Worm (Caenorhabditis elegans): Measurements from ENCODE around the gene srlf-37.

The srlf-37 gene

ce11 chrV:604105-604504 is at the start of gene srlf-37:
TSS of gene srlf-37 (minus strand) at chrV:604205.
- TF ChIP-seq nhr-2 (tag; optimal IDR thresholded peaks at IDR 0.05) (no peak), unc-120 (tag; optimal IDR thresholded peaks at IDR 0.05; ENCODE audit: poor library complexity, severe bottlenecking) (no peak), mep-1 (tag; optimal IDR thresholded peaks at IDR 0.05) (no peak), drap-1 (GFP tag; optimal IDR thresholded peaks at IDR 0.05) (no peak), unc-39 (tag; optimal IDR thresholded peaks at IDR 0.05) (no peak), nhr-28 (tag; optimal IDR thresholded peaks at IDR 0.05) (no peak), elt-3 (tag; optimal IDR thresholded peaks at IDR 0.05) (no peak), ztf-11 (tag; optimal IDR thresholded peaks at IDR 0.05) (no peak), nhr-12 (tag; optimal IDR thresholded peaks at IDR 0.05) (no peak), lin-32 (GFP tag; optimal IDR thresholded peaks at IDR 0.05) (no peak)

DNA sequence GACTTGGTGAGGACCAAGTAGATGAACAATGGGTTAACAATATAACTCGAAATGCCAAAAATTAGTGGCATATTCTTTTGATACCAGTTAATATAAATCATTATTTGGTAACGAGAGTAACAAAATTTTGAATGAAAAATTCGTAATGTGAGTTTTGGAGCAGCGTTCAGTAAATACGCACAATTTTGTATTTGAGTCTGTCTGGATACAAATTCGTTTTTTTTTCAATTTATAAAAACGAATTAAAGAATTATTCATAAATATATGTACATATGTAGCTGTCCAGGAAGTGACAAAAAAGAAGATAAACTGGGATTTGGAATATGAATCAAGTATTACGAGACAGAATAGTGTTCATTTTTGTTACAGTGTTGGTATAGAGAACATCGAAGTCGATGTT is 48.9 kb upstream of the srlf-37 start, which contains the start of gene srj-5:
srj-5 (minus strand) TSS at position 101 of the 400 bp plus-strand sequence.
- TF ChIP-seq unc-39 (tag; optimal IDR thresholded peaks at IDR 0.05): no peak
- no peak for TF ChIP-seq lin-32 (GFP tag; optimal IDR thresholded peaks at IDR 0.05)
- TF ChIP-seq elt-1 (tag; optimal IDR thresholded peaks at IDR 0.05; ENCODE audit: borderline replicate concordance, insufficient read depth): no peak
- no peak for TF ChIP-seq ceh-83 (GFP tag; optimal IDR thresholded peaks at IDR 0.05)
- TF ChIP-seq elt-3 (tag; optimal IDR thresholded peaks at IDR 0.05): no peak
- TF ChIP-seq ceh-39 (tag; optimal IDR thresholded peaks at IDR 0.05): no peak
- no peak for TF ChIP-seq ztf-11 (tag; optimal IDR thresholded peaks at IDR 0.05)
- no peak for TF ChIP-seq sptf-1 (tag; optimal IDR thresholded peaks at IDR 0.05)
- no peak for TF ChIP-seq hlh-1 (tag; optimal IDR thresholded peaks at IDR 0.05)
- no peak for TF ChIP-seq drap-1 (GFP tag; optimal IDR thresholded peaks at IDR 0.05)

ce11 chrV:646888-647287 is 42.9 kb upstream of the srlf-37 start, which contains the start of gene ugt-42:
TSS of gene ugt-42 (plus strand) at chrV:647188.
- TF ChIP-seq tbx-8 (GFP tag; optimal IDR thresholded peaks at IDR 0.05): no peak
- TF ChIP-seq ceh-43 (GFP tag; optimal IDR thresholded peaks at IDR 0.05): no peak
- no peak for TF ChIP-seq nhr-28 (tag; optimal IDR thresholded peaks at IDR 0.05)
- no peak for TF ChIP-seq elt-1 (tag; optimal IDR thresholded peaks at IDR 0.05; ENCODE audit: borderline replicate concordance, insufficient read depth)
- no peak for TF ChIP-seq elt-3 (tag; optimal IDR thresholded peaks at IDR 0.05)
- TF ChIP-seq flh-1 (GFP tag; optimal IDR thresholded peaks at IDR 0.05): no peak
- no peak for TF ChIP-seq ces-1 (GFP tag; optimal IDR thresholded peaks at IDR 0.05)
- no peak for TF ChIP-seq nhr-237 (tag; optimal IDR thresholded peaks at IDR 0.05)

ce11 chrV:646129-646528 is 42.1 kb upstream of the srlf-37 start, which contains the start of gene F48G7.12:
TSS of gene F48G7.12 (minus strand) at chrV:646229.
- TF ChIP-seq lin-13 (tag; optimal IDR thresholded peaks at IDR 0.05) (no peak), snpc-4 (tag; optimal IDR thresholded peaks at IDR 0.05) (no peak), pha-4 (tag; optimal IDR thresholded peaks at IDR 0.05) (no peak), nhr-2 (tag; optimal IDR thresholded peaks at IDR 0.05) (no peak), unc-62 (GFP tag; optimal IDR thresholded peaks at IDR 0.05) (no peak), nhr-12 (tag; optimal IDR thresholded peaks at IDR 0.05) (no peak), blmp-1 (tag; optimal IDR thresholded peaks at IDR 0.05) (no peak), lin-32 (GFP tag; optimal IDR thresholded peaks at IDR 0.05) (no peak), unc-39 (tag; optimal IDR thresholded peaks at IDR 0.05) (no peak), ceh-43 (GFP tag; optimal IDR thresholded peaks at IDR 0.05) (no peak), tbx-8 (GFP tag; optimal IDR thresholded peaks at IDR 0.05) (no peak), unc-120 (tag; optimal IDR thresholded peaks at IDR 0.05; ENCODE audit: poor library complexity, severe bottlenecking) (no peak), sptf-1 (tag; optimal IDR thresholded peaks at IDR 0.05) (no peak), nhr-28 (tag; optimal IDR thresholded peaks at IDR 0.05) (no peak), nhr-237 (tag; optimal IDR thresholded peaks at IDR 0.05) (no peak)

DNA sequence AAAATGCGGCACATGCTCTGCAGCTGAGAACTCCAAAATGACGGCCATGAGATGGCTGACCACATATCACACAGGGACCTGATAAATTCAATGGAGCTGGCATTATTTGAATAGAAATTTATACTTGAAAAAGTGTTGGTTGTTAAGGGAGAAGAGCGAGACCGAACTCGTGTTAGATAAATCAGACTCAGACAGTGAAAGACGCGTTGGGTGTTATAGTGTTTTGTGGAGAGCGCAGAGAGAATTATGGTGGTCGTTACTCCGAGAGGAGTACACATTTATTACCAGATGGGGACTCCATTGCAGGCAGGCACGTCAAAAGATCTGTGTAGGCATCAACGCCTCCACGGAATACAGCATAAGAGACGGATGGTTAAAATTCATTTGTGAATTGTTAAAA is 38.7 kb upstream of the srlf-37 start, which contains the start of gene nhr-190:
nhr-190 (minus strand) TSS at position 175 of the 400 bp plus-strand sequence.
- TF ChIP-seq sem-2 (GFP tag; optimal IDR thresholded peaks at IDR 0.05) (no peak), unc-120 (tag; optimal IDR thresholded peaks at IDR 0.05; ENCODE audit: poor library complexity, severe bottlenecking) (peak; percentile 22), ces-1 (GFP tag; optimal IDR thresholded peaks at IDR 0.05) (peak; percentile 41)

DNA sequence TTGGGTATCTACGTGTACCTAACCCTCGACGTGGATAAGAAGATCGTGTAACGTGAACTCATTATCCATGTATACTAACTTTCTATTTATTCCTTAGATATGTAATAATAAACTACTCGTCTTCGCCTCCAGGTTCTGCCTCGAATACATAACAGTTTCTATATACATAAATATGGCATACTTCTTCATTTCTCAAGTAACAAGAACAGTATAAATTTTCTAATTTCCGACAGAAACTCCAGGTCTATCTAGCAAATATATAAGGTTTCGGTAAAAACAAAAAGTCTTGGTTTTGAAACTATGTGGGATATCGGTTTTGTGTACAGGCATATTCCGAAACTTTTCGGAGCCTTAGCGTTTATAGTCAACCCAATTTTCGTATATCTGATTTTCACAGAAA is 34.3 kb upstream of the srlf-37 start, which contains the start of gene srj-37:
srj-37 (plus strand) TSS at position 301 of the 400 bp plus-strand sequence.
- no peak for TF ChIP-seq ztf-11 (tag; optimal IDR thresholded peaks at IDR 0.05)

ce11 chrV:636281-636680 is 32.3 kb upstream of the srlf-37 start, which contains the start of gene pals-31:
TSS of gene pals-31 (plus strand) at chrV:636581.
- TF ChIP-seq nhr-2 (tag; optimal IDR thresholded peaks at IDR 0.05): no peak
- no peak for TF ChIP-seq drap-1 (GFP tag; optimal IDR thresholded peaks at IDR 0.05)
- no peak for TF ChIP-seq unc-120 (tag; optimal IDR thresholded peaks at IDR 0.05; ENCODE audit: poor library complexity, severe bottlenecking)
- no peak for TF ChIP-seq M03D4.4 (tag; optimal IDR thresholded peaks at IDR 0.05)
- TF ChIP-seq pha-4 (tag; optimal IDR thresholded peaks at IDR 0.05): no peak
- no peak for TF ChIP-seq mep-1 (tag; optimal IDR thresholded peaks at IDR 0.05)
- TF ChIP-seq elt-1 (tag; optimal IDR thresholded peaks at IDR 0.05; ENCODE audit: borderline replicate concordance, insufficient read depth): no peak
- TF ChIP-seq mab-5 (tag; optimal IDR thresholded peaks at IDR 0.05): no peak
- no peak for TF ChIP-seq hlh-1 (tag; optimal IDR thresholded peaks at IDR 0.05)
